Worm (Caenorhabditis elegans): ENCODE data around the gene Y97E10AR.8.

The Y97E10AR.8 gene

DNA sequence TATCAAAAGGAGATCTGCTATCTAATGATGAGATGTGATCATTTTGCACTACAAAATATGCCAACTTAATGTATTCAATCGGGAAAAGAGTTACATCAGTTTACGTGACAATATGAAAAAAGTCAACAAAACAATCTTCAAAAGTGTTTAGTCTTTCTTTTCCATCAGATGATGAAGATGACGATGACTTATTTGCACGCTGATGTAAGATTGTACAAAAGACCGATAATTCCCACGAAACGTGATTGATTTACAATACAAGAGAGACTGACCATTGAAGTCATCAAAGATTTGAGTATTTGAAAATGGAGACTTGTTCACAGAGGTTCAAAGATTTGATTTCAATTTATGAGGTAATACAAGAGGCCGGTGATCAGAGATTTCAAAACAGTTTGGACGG, 20.2 kb downstream of the Y97E10AR.8 start:
- TF ChIP-seq fkh-10 (GFP tag; optimal IDR thresholded peaks at IDR 0.05): no peak
- TF ChIP-seq elt-3 (tag; optimal IDR thresholded peaks at IDR 0.05): no peak
- TF ChIP-seq lsy-12 (tag; optimal IDR thresholded peaks at IDR 0.05): no peak
- peak; percentile 3 for TF ChIP-seq nhr-25 (tag; optimal IDR thresholded peaks at IDR 0.05)
- TF ChIP-seq daf-12 (tag; optimal IDR thresholded peaks at IDR 0.05): no peak
- TF ChIP-seq nhr-76 (tag; optimal IDR thresholded peaks at IDR 0.05): no peak
- TF ChIP-seq nhr-28 (tag; optimal IDR thresholded peaks at IDR 0.05): no peak
- peak; percentile 2 for TF ChIP-seq nhr-43 (tag; optimal IDR thresholded peaks at IDR 0.05; ENCODE audit: poor library complexity, severe bottlenecking)
- no peak for TF ChIP-seq ztf-11 (tag; optimal IDR thresholded peaks at IDR 0.05)
- no peak for TF ChIP-seq nhr-23 (tag; optimal IDR thresholded peaks at IDR 0.05)
- no peak for TF ChIP-seq lin-15B (tag; optimal IDR thresholded peaks at IDR 0.05)
- no peak for TF ChIP-seq pha-4 (tag; optimal IDR thresholded peaks at IDR 0.05)
- no peak for TF ChIP-seq ceh-16 (tag; optimal IDR thresholded peaks at IDR 0.05)
- TF ChIP-seq ceh-28 (tag; optimal IDR thresholded peaks at IDR 0.05): no peak
- peak; percentile 80 for TF ChIP-seq elt-1 (tag; optimal IDR thresholded peaks at IDR 0.05)
- TF ChIP-seq unc-39 (tag; optimal IDR thresholded peaks at IDR 0.05): no peak
- no peak for TF ChIP-seq tbx-2 (tag; optimal IDR thresholded peaks at IDR 0.05)
- TF ChIP-seq egl-27 (tag; optimal IDR thresholded peaks at IDR 0.05): no peak
- no peak for TF ChIP-seq mdl-1 (tag; optimal IDR thresholded peaks at IDR 0.05)
- no peak for TF ChIP-seq nhr-12 (tag; optimal IDR thresholded peaks at IDR 0.05)

DNA sequence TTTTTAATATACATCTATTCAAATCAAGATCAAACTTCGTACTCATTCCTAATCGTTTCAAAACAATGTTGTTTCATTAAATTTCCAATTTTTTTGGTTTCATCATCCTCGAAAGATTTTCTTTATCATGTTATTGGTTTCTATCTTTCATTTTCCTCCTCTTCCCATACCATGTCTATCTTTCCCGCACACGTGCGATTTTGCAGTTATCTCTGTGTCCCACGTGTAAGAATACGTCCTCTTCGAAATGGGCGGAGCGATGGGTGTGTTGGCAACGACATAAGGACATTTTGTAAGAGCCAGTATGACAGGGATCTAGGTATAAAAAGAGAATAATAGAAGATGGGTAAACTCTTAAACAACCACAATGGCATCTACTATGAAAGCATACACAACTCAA, 21.2 kb downstream of the Y97E10AR.8 start, which contains the start of gene F43H9.4:
Gene F43H9.4 (plus strand): TSS at position 366 of the 400 bp plus-strand sequence.
- TF ChIP-seq elt-3 (tag; optimal IDR thresholded peaks at IDR 0.05): peak in 1 of 3 experiments; percentile 10
- TF ChIP-seq nhr-76 (tag; optimal IDR thresholded peaks at IDR 0.05): no peak
- no peak for TF ChIP-seq pha-4 (tag; optimal IDR thresholded peaks at IDR 0.05)
- no peak for TF ChIP-seq unc-39 (tag; optimal IDR thresholded peaks at IDR 0.05)
- TF ChIP-seq ZK546.5 (tag; optimal IDR thresholded peaks at IDR 0.05): no peak
- TF ChIP-seq ama-1 (optimal IDR thresholded peaks at IDR 0.05): no peak
- TF ChIP-seq ceh-9 (tag; optimal IDR thresholded peaks at IDR 0.05): no peak
- TF ChIP-seq nhr-43 (tag; optimal IDR thresholded peaks at IDR 0.05; ENCODE audit: poor library complexity, severe bottlenecking): peak; percentile 85
- TF ChIP-seq eor-1 (tag; optimal IDR thresholded peaks at IDR 0.05): no peak
- peak; percentile 49 for TF ChIP-seq mdl-1 (tag; optimal IDR thresholded peaks at IDR 0.05)
- no peak for TF ChIP-seq nhr-12 (tag; optimal IDR thresholded peaks at IDR 0.05)
- no peak for TF ChIP-seq aly-2 (tag; optimal IDR thresholded peaks at IDR 0.05)
- no peak for TF ChIP-seq hmg-11 (tag; optimal IDR thresholded peaks at IDR 0.05)
- TF ChIP-seq fkh-10 (GFP tag; optimal IDR thresholded peaks at IDR 0.05): no peak
- TF ChIP-seq nhr-67 (tag; optimal IDR thresholded peaks at IDR 0.05): no peak
- TF ChIP-seq nhr-23 (tag; optimal IDR thresholded peaks at IDR 0.05): peak; percentile 28
- no peak for TF ChIP-seq lin-39 (tag; optimal IDR thresholded peaks at IDR 0.05)
- no peak for TF ChIP-seq elt-1 (tag; optimal IDR thresholded peaks at IDR 0.05)
- TF ChIP-seq ztf-11 (tag; optimal IDR thresholded peaks at IDR 0.05): no peak

DNA sequence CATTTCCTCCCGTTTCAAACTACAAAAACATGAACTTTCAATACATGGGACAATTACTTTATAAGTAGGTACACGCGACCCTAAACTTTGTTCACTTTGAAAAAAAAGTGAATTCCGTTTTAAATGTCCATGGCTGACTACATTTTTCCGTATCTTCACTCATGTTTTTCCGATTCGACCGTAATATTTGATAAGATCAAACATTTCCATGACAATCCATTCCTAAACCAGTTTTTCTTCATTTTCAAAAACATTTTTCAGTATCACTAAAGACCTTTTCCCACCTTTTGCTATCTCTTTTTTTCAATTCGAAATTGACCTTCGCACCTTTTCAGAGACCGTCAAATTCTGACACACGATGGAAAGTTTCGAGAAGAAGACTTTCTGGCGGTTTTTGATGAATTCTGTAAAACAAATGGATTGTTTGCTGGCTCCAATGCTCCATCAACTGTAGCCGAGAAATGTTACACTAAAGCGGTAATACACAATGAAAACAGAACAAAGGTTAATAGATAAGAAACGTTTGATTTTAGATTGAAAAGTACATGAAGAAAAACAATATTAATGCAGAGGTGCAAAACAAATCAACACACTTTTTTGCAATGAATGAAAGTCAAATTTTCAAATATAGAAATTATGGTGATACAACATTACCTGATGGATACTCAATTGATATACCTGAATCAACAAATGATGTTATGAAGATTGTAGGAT, 22.5 kb downstream of the Y97E10AR.8 start:
- TF ChIP-seq lin-15B (tag; optimal IDR thresholded peaks at IDR 0.05): no peak
- peak; percentile 21 for TF ChIP-seq nhr-43 (tag; optimal IDR thresholded peaks at IDR 0.05; ENCODE audit: poor library complexity, severe bottlenecking)
- TF ChIP-seq elt-1 (tag; optimal IDR thresholded peaks at IDR 0.05): peak; percentile 16
- peak in 1 of 3 experiments; percentile 78 for TF ChIP-seq elt-3 (tag; optimal IDR thresholded peaks at IDR 0.05)
- no peak for TF ChIP-seq fkh-10 (GFP tag; optimal IDR thresholded peaks at IDR 0.05)
- no peak for TF ChIP-seq zag-1 (tag; optimal IDR thresholded peaks at IDR 0.05)
- TF ChIP-seq lin-39 (tag; optimal IDR thresholded peaks at IDR 0.05): no peak

DNA sequence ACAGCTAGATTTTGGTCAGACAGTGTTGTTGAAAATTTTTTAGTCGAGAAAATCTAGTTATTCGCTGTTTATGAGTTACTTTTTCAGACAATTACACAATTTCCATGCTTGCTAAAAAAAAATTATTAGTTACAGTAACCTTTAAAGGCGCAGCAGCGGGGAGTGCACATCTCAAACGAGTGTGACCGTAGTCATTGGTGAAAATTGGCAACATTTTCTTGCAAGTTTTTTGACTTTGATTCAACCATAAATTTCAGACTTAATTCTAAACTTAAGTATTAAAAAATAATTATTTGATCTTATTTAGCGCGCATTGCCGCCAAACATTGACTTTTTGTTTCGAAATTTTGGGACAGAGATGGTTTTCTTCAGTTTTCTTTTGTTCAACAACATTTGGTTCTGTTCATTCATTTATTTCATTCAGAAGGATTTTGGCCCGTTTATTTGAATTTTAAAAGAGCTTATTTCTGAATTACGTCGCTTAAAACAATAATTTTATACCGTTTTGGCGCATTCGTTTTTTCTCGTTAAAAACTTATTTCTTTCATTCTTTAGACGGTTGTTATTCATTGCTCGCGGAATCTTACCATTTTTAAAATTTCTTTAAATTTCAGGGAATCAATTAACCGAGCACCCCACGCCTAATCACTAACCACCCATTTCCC, 23.9 kb downstream of the Y97E10AR.8 start, which contains the start of gene oma-2:
Gene oma-2 (plus strand): TSS at position 615 of the 665 bp plus-strand sequence.
- TF ChIP-seq pha-4 (tag; optimal IDR thresholded peaks at IDR 0.05): no peak
- TF ChIP-seq sea-2 (GFP tag; optimal IDR thresholded peaks at IDR 0.05): no peak
- no peak for TF ChIP-seq lin-15B (tag; optimal IDR thresholded peaks at IDR 0.05)
- peak; percentile 57 for TF ChIP-seq nhr-43 (tag; optimal IDR thresholded peaks at IDR 0.05; ENCODE audit: poor library complexity, severe bottlenecking)
- no peak for TF ChIP-seq lsy-12 (tag; optimal IDR thresholded peaks at IDR 0.05)

DNA sequence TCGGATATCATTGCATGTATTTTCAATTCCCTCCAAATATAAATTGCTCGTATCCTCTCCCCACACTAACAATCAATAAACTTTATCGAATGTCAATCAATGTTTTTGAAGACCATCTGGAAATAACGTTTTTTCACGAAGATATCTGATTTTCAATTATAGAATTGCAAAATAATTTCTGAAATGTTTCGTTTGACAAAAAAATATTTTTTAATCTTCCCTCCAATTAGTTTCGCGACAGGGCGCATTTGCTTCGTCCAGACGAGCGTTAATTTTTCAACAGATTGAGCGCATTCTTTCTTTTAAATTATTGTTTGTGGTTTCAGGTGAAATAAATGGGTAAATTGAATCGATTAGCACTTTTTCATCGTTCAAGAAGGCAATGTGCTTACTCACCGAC, 26.0 kb downstream of the Y97E10AR.8 start, which contains the start of gene vars-1:
Gene vars-1 (plus strand): TSS at position 291 of the 400 bp plus-strand sequence.
- peak; percentile 28 for TF ChIP-seq R02D3.7 (tag; optimal IDR thresholded peaks at IDR 0.05)
- TF ChIP-seq lin-15B (tag; optimal IDR thresholded peaks at IDR 0.05): peak; percentile 67
- peak; percentile 57 for TF ChIP-seq nfya-1 (tag; optimal IDR thresholded peaks at IDR 0.05; ENCODE audit: insufficient read depth)
- no peak for TF ChIP-seq fos-1 (tag; optimal IDR thresholded peaks at IDR 0.05)
- peak; percentile 13 for TF ChIP-seq elt-2 (tag; optimal IDR thresholded peaks at IDR 0.05)
- peak; percentile 57 for TF ChIP-seq nhr-23 (tag; optimal IDR thresholded peaks at IDR 0.05)
- no peak for TF ChIP-seq zag-1 (tag; optimal IDR thresholded peaks at IDR 0.05)
